Fruit fly (Drosophila melanogaster) whole organism, embryonic: ENCODE results near the gene CG11168.

Source experiments
- C15 ChIP-seq: fragments of 200-800 bp; sonication (Bioruptor generic); IDR thresholded peaks from 3 replicates; pipeline ENCODE4 v1.3.6; 2022; ENCODE audit warnings: missing biosample characterization, missing genetic modification characterization
- CG10321 ChIP-seq: fragments of 200-800 bp; sonication (Bioruptor generic); IDR thresholded peaks from 2 replicates; pipeline ENCODE4 v1.3.6; 2022; ENCODE audit warnings: missing biosample characterization, missing genetic modification characterization
- CG10462 ChIP-seq: fragments of 200-800 bp; sonication (Bioruptor generic); optimal IDR thresholded peaks from 2 replicates; lab custom pipeline; 2016; ENCODE audit warnings: missing biosample characterization, missing genetic modification characterization
- CG11456 ChIP-seq: fragments of 200-800 bp; sonication (Bioruptor generic); IDR thresholded peaks from 3 replicates; pipeline ENCODE4 v1.3.6; 2022; ENCODE audit warnings: missing biosample characterization, missing genetic modification characterization
- CG12942 ChIP-seq: fragments of 200-800 bp; sonication (Bioruptor generic); optimal IDR thresholded peaks from 3 replicates; lab custom pipeline; 2016; ENCODE audit warnings: missing biosample characterization, missing genetic modification characterization
- CG13424 ChIP-seq: fragments of 200-800 bp; sonication (Bioruptor generic); optimal IDR thresholded peaks from 2 replicates; lab custom pipeline; 2019; ENCODE audit warnings: missing biosample characterization, mild to moderate bottlenecking, missing genetic modification characterization, moderate library complexity
- CG13775 ChIP-seq: fragments of 200-800 bp; sonication (Bioruptor generic); optimal IDR thresholded peaks from 3 replicates; lab custom pipeline; 2017; ENCODE audit warnings: missing biosample characterization, mild to moderate bottlenecking, missing genetic modification characterization
- CG14860 ChIP-seq: fragments of 200-800 bp; sonication (Bioruptor generic); IDR thresholded peaks from 3 replicates; pipeline ENCODE4 v1.3.6; 2022; ENCODE audit warnings: missing biosample characterization, missing genetic modification characterization; ENCODE audit not compliant: partially characterized antibody
- CG18764 ChIP-seq: fragments of 200-800 bp; sonication (Bioruptor generic); optimal IDR thresholded peaks from 3 replicates; lab custom pipeline; 2016; ENCODE audit warnings: missing biosample characterization, missing genetic modification characterization
- CG2116 ChIP-seq: fragments of 200-800 bp; sonication (Bioruptor generic); optimal IDR thresholded peaks from 3 replicates; lab custom pipeline; 2018; ENCODE audit warnings: missing biosample characterization, mild to moderate bottlenecking, missing genetic modification characterization
- CG2678 ChIP-seq: fragments of 200-800 bp; sonication (Bioruptor generic); optimal IDR thresholded peaks from 3 replicates; lab custom pipeline; 2019; ENCODE audit warnings: missing biosample characterization, mild to moderate bottlenecking, missing genetic modification characterization, moderate library complexity
- CG30020 ChIP-seq: fragments of 200-800 bp; optimal IDR thresholded peaks from 2 replicates; lab custom pipeline; 2019; ENCODE audit warnings: missing biosample characterization, mild to moderate bottlenecking, missing genetic modification characterization, moderate library complexity
- CG3065 ChIP-seq: fragments of 200-800 bp; sonication (Bioruptor generic); optimal IDR thresholded peaks from 2 replicates; lab custom pipeline; 2016; ENCODE audit warnings: missing biosample characterization, missing genetic modification characterization
- CG31365 ChIP-seq: fragments of 200-800 bp; sonication (Bioruptor generic); optimal IDR thresholded peaks from 2 replicates; lab custom pipeline; 2018; ENCODE audit warnings: missing biosample characterization, mild to moderate bottlenecking, missing genetic modification characterization
- CG32772 ChIP-seq: fragments of 200-800 bp; sonication (Bioruptor generic); IDR thresholded peaks from 2 replicates; pipeline ENCODE4 v1.3.6; 2022; ENCODE audit warnings: missing biosample characterization, missing genetic modification characterization
- CG4282 ChIP-seq: fragments of 200-800 bp; sonication (Bioruptor generic); optimal IDR thresholded peaks from 2 replicates; lab custom pipeline; 2016; ENCODE audit warnings: missing biosample characterization, missing genetic modification characterization
- CG7372 ChIP-seq: fragments of 200-800 bp; sonication (Bioruptor generic); IDR thresholded peaks from 2 replicates; pipeline ENCODE4 v1.3.6; 2022; ENCODE audit warnings: missing biosample characterization, missing genetic modification characterization
- CG7786 ChIP-seq: fragments of 200-800 bp; sonication (Bioruptor generic); optimal IDR thresholded peaks from 2 replicates; lab custom pipeline; 2016; ENCODE audit warnings: missing biosample characterization, missing genetic modification characterization
- CG8478 ChIP-seq: fragments of >200 bp; optimal IDR thresholded peaks from 2 replicates; lab custom pipeline; 2018
- CG8944 ChIP-seq: fragments of 200-800 bp; sonication (Bioruptor generic); optimal IDR thresholded peaks from 3 replicates; lab custom pipeline; 2016; ENCODE audit warnings: missing biosample characterization, missing genetic modification characterization
- CkIIα-i1 ChIP-seq: fragments of 200-800 bp; sonication (Bioruptor generic); IDR thresholded peaks from 2 replicates; pipeline ENCODE4 v1.3.6; 2022; ENCODE audit warnings: missing biosample characterization, missing genetic modification characterization
- D19A ChIP-seq: fragments of 200-800 bp; optimal IDR thresholded peaks from 3 replicates; lab custom pipeline; 2019; ENCODE audit warnings: missing biosample characterization, mild to moderate bottlenecking, missing genetic modification characterization, moderate library complexity
- Ets97D ChIP-seq: fragments of 200-800 bp; sonication (Bioruptor generic); optimal IDR thresholded peaks from 3 replicates; lab custom pipeline; 2016; ENCODE audit warnings: missing biosample characterization, missing genetic modification characterization
- Fer2 ChIP-seq: fragments of 200-800 bp; sonication (Bioruptor generic); optimal IDR thresholded peaks from 2 replicates; lab custom pipeline; 2018; ENCODE audit warnings: missing biosample characterization, mild to moderate bottlenecking, missing genetic modification characterization, moderate library complexity
- HmgD ChIP-seq: fragments of 200-800 bp; sonication (Bioruptor generic); optimal IDR thresholded peaks from 3 replicates; lab custom pipeline; 2016; ENCODE audit warnings: missing biosample characterization, missing genetic modification characterization
- MBD-R2 ChIP-seq: fragments of 200-800 bp; sonication (Bioruptor generic); IDR thresholded peaks from 2 replicates; pipeline ENCODE4 v1.3.6; 2022; ENCODE audit warnings: missing biosample characterization, missing genetic modification characterization
- MTF-1 ChIP-seq: fragments of 200-800 bp; sonication (Bioruptor generic); optimal IDR thresholded peaks from 2 replicates; lab custom pipeline; 2018; ENCODE audit warnings: missing biosample characterization, mild to moderate bottlenecking, missing genetic modification characterization, borderline replicate concordance
- Max ChIP-seq: fragments of 200-800 bp; sonication (Bioruptor generic); optimal IDR thresholded peaks from 2 replicates; lab custom pipeline; 2016; ENCODE audit warnings: missing biosample characterization, mild to moderate bottlenecking, missing genetic modification characterization
- NC2α ChIP-seq: fragments of 200-800 bp; sonication (Bioruptor generic); optimal IDR thresholded peaks from 2 replicates; lab custom pipeline; 2016; ENCODE audit warnings: missing biosample characterization, missing genetic modification characterization
- Nf-YC ChIP-seq: fragments of 200-800 bp; optimal IDR thresholded peaks from 3 replicates; lab custom pipeline; 2019; ENCODE audit warnings: missing biosample characterization, mild to moderate bottlenecking, missing genetic modification characterization, moderate library complexity
- Rx ChIP-seq: fragments of 200-800 bp; sonication (Bioruptor generic); IDR thresholded peaks from 2 replicates; pipeline ENCODE4 v1.3.6; 2022; ENCODE audit warnings: missing biosample characterization, missing genetic modification characterization
- Vsx1 ChIP-seq: fragments of 200-800 bp; sonication (Bioruptor generic); optimal IDR thresholded peaks from 2 replicates; lab custom pipeline; 2017; ENCODE audit warnings: missing biosample characterization, mild to moderate bottlenecking, missing genetic modification characterization, missing genetic modification reagents
- al ChIP-seq: fragments of 200-800 bp; sonication (Bioruptor generic); IDR thresholded peaks from 2 replicates; pipeline ENCODE4 v1.3.6; 2022; ENCODE audit warnings: missing biosample characterization, missing genetic modification characterization
- amos ChIP-seq: fragments of 200-800 bp; sonication (Bioruptor generic); IDR thresholded peaks from 2 replicates; pipeline ENCODE4 v1.3.6; 2022; ENCODE audit warnings: missing biosample characterization, missing genetic modification characterization; ENCODE audit not compliant: partially characterized antibody
- aop ChIP-seq: fragments of 200-800 bp; sonication (Bioruptor generic); IDR thresholded peaks from 2 replicates; pipeline ENCODE4 v1.3.6; 2022; ENCODE audit warnings: missing biosample characterization, missing genetic modification characterization
- ase ChIP-seq: fragments of 200-800 bp; sonication (Bioruptor generic); IDR thresholded peaks from 3 replicates; pipeline ENCODE4 v1.3.6; 2022; ENCODE audit warnings: missing biosample characterization, missing genetic modification characterization
- cas ChIP-seq: fragments of 200-800 bp; sonication (Bioruptor generic); IDR thresholded peaks from 2 replicates; pipeline ENCODE4 v1.3.6; 2022; ENCODE audit warnings: missing biosample characterization, missing genetic modification characterization
- disco-r ChIP-seq: fragments of 200-800 bp; sonication (Bioruptor generic); optimal IDR thresholded peaks from 2 replicates; lab custom pipeline; 2016; ENCODE audit warnings: missing biosample characterization, missing genetic modification characterization
- exex ChIP-seq: fragments of 200-800 bp; sonication (Bioruptor generic); optimal IDR thresholded peaks from 4 replicates; lab custom pipeline; 2018; ENCODE audit warnings: missing biosample characterization, mild to moderate bottlenecking, missing genetic modification characterization, moderate library complexity
- gsb-n ChIP-seq: fragments of 200-800 bp; sonication (Bioruptor generic); optimal IDR thresholded peaks from 3 replicates; lab custom pipeline; 2018; ENCODE audit warnings: missing biosample characterization, mild to moderate bottlenecking, missing genetic modification characterization
- hb ChIP-seq: fragments of 200-800 bp; sonication (Bioruptor generic); IDR thresholded peaks from 3 replicates; pipeline ENCODE4 v1.3.6; 2022; ENCODE audit warnings: missing biosample characterization, missing genetic modification characterization; ENCODE audit not compliant: partially characterized antibody
- kah ChIP-seq: fragments of 200-800 bp; sonication (Bioruptor generic); optimal IDR thresholded peaks from 2 replicates; lab custom pipeline; 2018; ENCODE audit warnings: missing biosample characterization, mild to moderate bottlenecking, missing genetic modification characterization
- knrl ChIP-seq: fragments of 200-800 bp; sonication (Bioruptor generic); IDR thresholded peaks from 3 replicates; pipeline ENCODE4 v1.3.6; 2022; ENCODE audit warnings: missing biosample characterization, missing genetic modification characterization; ENCODE audit not compliant: partially characterized antibody
- peb ChIP-seq: fragments of 200-800 bp; sonication (Bioruptor generic); IDR thresholded peaks from 2 replicates; pipeline ENCODE4 v1.3.6; 2022; ENCODE audit warnings: missing biosample characterization, missing genetic modification characterization
- pfk ChIP-seq: fragments of 200-800 bp; sonication (Bioruptor generic); optimal IDR thresholded peaks from 2 replicates; lab custom pipeline; 2018; ENCODE audit warnings: missing biosample characterization, mild to moderate bottlenecking, missing genetic modification characterization, moderate library complexity
- pho ChIP-seq: fragments of 200-800 bp; sonication (Bioruptor generic); optimal IDR thresholded peaks from 2 replicates; lab custom pipeline; 2016; ENCODE audit warnings: missing biosample characterization, missing genetic modification characterization
- psq ChIP-seq: fragments of 200-800 bp; sonication (Bioruptor generic); optimal IDR thresholded peaks from 2 replicates; lab custom pipeline; 2017; ENCODE audit warnings: missing biosample characterization, missing genetic modification characterization
- row ChIP-seq: fragments of 200-800 bp; sonication (Bioruptor generic); IDR thresholded peaks from 3 replicates; pipeline ENCODE4 v1.3.6; 2022; ENCODE audit warnings: missing biosample characterization, missing genetic modification characterization
- seq ChIP-seq: fragments of 200-800 bp; sonication (Bioruptor generic); IDR thresholded peaks from 2 replicates; pipeline ENCODE4 v1.3.6; 2022; ENCODE audit warnings: missing biosample characterization, missing genetic modification characterization
- unpg ChIP-seq: fragments of 200-800 bp; sonication (Bioruptor generic); optimal IDR thresholded peaks from 3 replicates; lab custom pipeline; 2018; ENCODE audit warnings: missing biosample characterization, mild to moderate bottlenecking, missing genetic modification characterization, moderate library complexity
- zfh1 ChIP-seq: fragments of 200-800 bp; sonication (Bioruptor generic); IDR thresholded peaks from 3 replicates; pipeline ENCODE4 v1.3.6; 2022; ENCODE audit warnings: missing biosample characterization, missing genetic modification characterization

CG11168 gene

dm6 chr3R:24893320-24893955, 24.5 kb upstream of the CG11168 start (continued):
- TF ChIP-seq psq (GFP tag; lab: Kevin White, UChicago) (peak; percentile 21), CG7372 (no peak), Ets97D (GFP tag; lab: Kevin White, UChicago) (no peak), row (GFP tag; lab: Robert Waterston, UW) (peak; percentile 78), disco-r (GFP tag; lab: Kevin White, UChicago) (no peak), knrl (GFP tag; lab: Robert Waterston, UW) (no peak), CG10462 (GFP tag; lab: Kevin White, UChicago) (no peak), amos (no peak), CG11456 (GFP tag; lab: Robert Waterston, UW) (no peak), CG14860 (GFP tag; lab: Robert Waterston, UW) (no peak), zfh1 (GFP tag; lab: Robert Waterston, UW) (peak; percentile 66; the same call in 2 of the 3 replicates), al (GFP tag; lab: Robert Waterston, UW) (peak; percentile 51; the same call in 1 of the 2 replicates), CG10321 (peak; percentile 16; the same call in 1 of the 2 replicates), CG30020 (tag; lab: Kevin White, UChicago) (peak; percentile 73), CkIIα-i1 (GFP tag; lab: Robert Waterston, UW) (no peak), CG2116 (GFP tag; lab: Kevin White, UChicago) (peak; percentile 29), gsb-n (peak; percentile 86), C15 (no peak), cas (GFP tag; lab: Robert Waterston, UW) (no peak), pho (GFP tag; lab: Kevin White, UChicago) (no peak), CG18764 (GFP tag; lab: Kevin White, UChicago) (peak; percentile 59), ase (GFP tag; lab: Robert Waterston, UW) (0 out of 3 replicates have a peak, but pooled peaks have one; percentile 44), CG3065 (GFP tag; lab: Kevin White, UChicago) (no peak), hb (no peak), CG12942 (peak; percentile 52), kah (GFP tag; lab: Kevin White, UChicago) (peak; percentile 53), MTF-1 (GFP tag; lab: Kevin White, UChicago) (peak; percentile 40), CG7786 (GFP tag; lab: Kevin White, UChicago) (no peak), seq (0 out of 2 replicates have a peak, but pooled peaks have one; percentile 45), Vsx1 (GFP tag; lab: Kevin White, UChicago) (peak; percentile 56), NC2α (no peak), CG13775 (GFP tag; lab: Kevin White, UChicago) (peak; percentile 68), unpg (GFP tag; lab: Kevin White, UChicago) (peak; percentile 85), D19A (tag; lab: Kevin White, UChicago) (peak; percentile 87), Rx (no peak), CG32772 (GFP tag; lab: Robert Waterston, UW) (peak; percentile 34), CG2678 (tag; lab: Kevin White, UChicago) (peak; percentile 93), HmgD (GFP tag; lab: Kevin White, UChicago) (no peak), pfk (no peak), MBD-R2 (GFP tag; lab: Robert Waterston, UW) (no peak; the same call in 1 of the 2 replicates), aop (GFP tag; lab: Robert Waterston, UW) (no peak), Nf-YC (tag; lab: Kevin White, UChicago) (peak; percentile 68), exex (tag; lab: Kevin White, UChicago) (no peak), Fer2 (tag; lab: Kevin White, UChicago) (peak; percentile 37), peb (GFP tag; lab: Robert Waterston, UW) (peak; percentile 35; the same call in 1 of the 2 replicates), Max (GFP tag; lab: Kevin White, UChicago) (peak; percentile 54), CG31365 (tag; lab: Kevin White, UChicago) (no peak), CG4282 (GFP tag; lab: Kevin White, UChicago) (no peak), CG13424 (tag; lab: Kevin White, UChicago) (peak; percentile 88), CG8478 (no peak), CG8944 (GFP tag; lab: Kevin White, UChicago) (no peak)
